Fruit fly (Drosophila melanogaster) whole organism, adult: ENCODE measurements around the gene CG31198.

Experiments used
- CG1620 ChIP-seq: fragments of 200-800 bp; sonication (Bioruptor generic); optimal IDR thresholded peaks from 2 replicates; lab custom pipeline; 2016; ENCODE audit warnings: missing biosample characterization, missing genetic modification characterization
- cic ChIP-seq: fragments of 200-800 bp; sonication (Bioruptor generic); optimal IDR thresholded peaks from 2 replicates; lab custom pipeline; 2017; ENCODE audit warnings: missing biosample characterization, mild to moderate bottlenecking, missing genetic modification characterization, moderate library complexity

DNA sequence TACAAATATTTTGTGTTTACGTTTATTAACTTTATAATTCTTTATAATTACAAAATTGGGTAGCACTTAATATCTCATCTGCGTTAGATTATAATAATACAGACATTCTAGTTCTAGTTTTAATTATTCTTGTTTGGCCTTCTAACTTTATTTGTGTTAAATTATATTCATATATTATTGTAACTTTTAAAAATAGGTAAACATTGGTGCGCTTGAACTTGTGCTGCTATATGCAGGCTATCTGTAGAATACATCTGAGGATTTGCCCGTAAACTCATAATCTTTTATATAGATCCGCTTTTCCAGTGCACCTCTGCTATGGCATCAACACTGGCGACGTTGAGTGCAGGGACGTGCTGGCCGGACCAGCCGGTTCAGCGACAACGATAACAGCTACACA is 31.7 kb upstream of the CG31198 start:
- TF ChIP-seq cic, result no peak
- TF ChIP-seq CG1620, result no peak
